Fruit fly (Drosophila melanogaster): ENCODE measurements around the gene CG3792.

CG3792 gene

DNA sequence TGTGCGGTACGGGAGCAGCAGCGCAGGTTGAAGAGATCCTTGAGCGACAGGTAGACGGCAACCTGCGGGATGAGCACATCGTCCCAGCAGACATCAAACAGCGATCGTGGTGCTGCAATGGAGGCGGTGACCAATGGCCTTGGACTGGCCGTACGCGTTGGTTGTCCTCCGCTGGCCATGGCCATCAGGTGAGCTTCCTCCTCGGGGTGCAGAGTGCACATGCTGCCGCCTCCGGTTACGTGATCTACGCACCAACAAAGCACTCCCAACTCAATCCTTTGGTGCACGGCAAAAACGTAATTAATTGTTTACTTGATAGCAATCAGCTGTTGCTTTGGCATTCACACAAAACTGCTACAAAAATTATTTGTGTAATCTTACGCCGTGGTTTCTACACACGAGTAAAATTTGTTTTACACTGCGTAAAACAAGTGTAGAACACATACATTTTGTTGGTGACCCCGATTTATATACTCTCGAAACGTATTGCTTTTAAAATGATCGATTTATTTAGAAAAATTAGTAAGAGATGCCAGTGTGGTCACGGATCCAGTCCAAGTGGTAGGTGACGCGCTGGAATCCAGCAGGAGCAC is 27.6 kb upstream of the CG3792 start, which contains the start of gene jet (continued):
- no peak for TF ChIP-seq CG33213 (GFP tag; optimal IDR thresholded peaks at IDR 0.05)
- no peak for TF ChIP-seq usp (GFP tag; optimal IDR thresholded peaks at IDR 0.05)
- no peak for TF ChIP-seq E2f1 (GFP tag; IDR thresholded peaks at IDR 0.05)
- peak; percentile 8 for TF ChIP-seq Myb (GFP tag; optimal IDR thresholded peaks at IDR 0.05)
- no peak for TF ChIP-seq sisA (GFP tag; IDR thresholded peaks at IDR 0.05)
- no peak for TF ChIP-seq Mad (GFP tag; optimal IDR thresholded peaks at IDR 0.05)
- TF ChIP-seq unc-4 (GFP tag; IDR thresholded peaks at IDR 0.05; ENCODE audit: partially characterized antibody): no peak
- no peak for TF ChIP-seq her (GFP tag; optimal IDR thresholded peaks at IDR 0.05)
- TF ChIP-seq Fer2 (tag; optimal IDR thresholded peaks at IDR 0.05): no peak
- no peak for TF ChIP-seq lola (GFP tag; optimal IDR thresholded peaks at IDR 0.05)
- no peak for TF ChIP-seq CG15269 (tag; optimal IDR thresholded peaks at IDR 0.05)
- no peak for TF ChIP-seq cato (GFP tag; optimal IDR thresholded peaks at IDR 0.05; ENCODE audit: borderline replicate concordance)
- TF ChIP-seq stc (GFP tag; IDR thresholded peaks at IDR 0.05): no peak
- TF ChIP-seq gro (GFP tag; optimal IDR thresholded peaks at IDR 0.05): no peak
- no peak for TF ChIP-seq Sin3A (optimal IDR thresholded peaks at IDR 0.05)
- no peak for TF ChIP-seq CG16815 (GFP tag; optimal IDR thresholded peaks at IDR 0.05)
- TF ChIP-seq caup (GFP tag; optimal IDR thresholded peaks at IDR 0.05; ENCODE audit: severe bottlenecking): no peak
- TF ChIP-seq Sry-β (GFP tag; optimal IDR thresholded peaks at IDR 0.05): no peak
- no peak for TF ChIP-seq gce (GFP tag; IDR thresholded peaks at IDR 0.05)
- peak; percentile 43 for TF ChIP-seq gfzf (GFP tag; optimal IDR thresholded peaks at IDR 0.05)
- TF ChIP-seq Jarid2 (GFP tag; optimal IDR thresholded peaks at IDR 0.05): no peak
- TF ChIP-seq Hr51 (GFP tag; optimal IDR thresholded peaks at IDR 0.05): no peak
- no peak for TF ChIP-seq ash1 (GFP tag; optimal IDR thresholded peaks at IDR 0.05)
- peak; percentile 19; the same call in 1 of the 3 replicates for TF ChIP-seq row (GFP tag; IDR thresholded peaks at IDR 0.05)
- TF ChIP-seq run (tag; optimal IDR thresholded peaks at IDR 0.05): no peak
- no peak for TF ChIP-seq CG14667 (GFP tag; IDR thresholded peaks at IDR 0.05)
- TF ChIP-seq CG10565 (GFP tag; optimal IDR thresholded peaks at IDR 0.05): no peak
- no peak for TF ChIP-seq NC2β (GFP tag; optimal IDR thresholded peaks at IDR 0.05)
- no peak for TF ChIP-seq CG9817 (tag; optimal IDR thresholded peaks at IDR 0.05)
- no peak for TF ChIP-seq CrebB (tag; optimal IDR thresholded peaks at IDR 0.05)
- no peak for TF ChIP-seq CG11398 (GFP tag; optimal IDR thresholded peaks at IDR 0.05)
- TF ChIP-seq CG1647 (GFP tag; optimal IDR thresholded peaks at IDR 0.05): no peak
- TF ChIP-seq CG15696 (tag; optimal IDR thresholded peaks at IDR 0.05): no peak
- TF ChIP-seq al (GFP tag; IDR thresholded peaks at IDR 0.05): no peak
- TF ChIP-seq Hand (GFP tag; optimal IDR thresholded peaks at IDR 0.05): no peak
- TF ChIP-seq ase (GFP tag; IDR thresholded peaks at IDR 0.05): no peak
- TF ChIP-seq zen2 (GFP tag; IDR thresholded peaks at IDR 0.05; ENCODE audit: partially characterized antibody): no peak
- TF ChIP-seq CG1792 (GFP tag; optimal IDR thresholded peaks at IDR 0.05): no peak
- no peak for TF ChIP-seq CG8478 (optimal IDR thresholded peaks at IDR 0.05)
- peak; percentile 65 for TF ChIP-seq MESR4 (GFP tag; optimal IDR thresholded peaks at IDR 0.05)
- no peak for TF ChIP-seq Optix (GFP tag; IDR thresholded peaks at IDR 0.05)
- TF ChIP-seq CG6175 (GFP tag; IDR thresholded peaks at IDR 0.05): no peak
- no peak for TF ChIP-seq CG9727 (GFP tag; optimal IDR thresholded peaks at IDR 0.05)
- no peak for TF ChIP-seq HLH54F (GFP tag; optimal IDR thresholded peaks at IDR 0.05)
- peak; percentile 49 for TF ChIP-seq stwl (tag; optimal IDR thresholded peaks at IDR 0.05)
- peak; percentile 9 for TF ChIP-seq Abd-B (GFP tag; optimal IDR thresholded peaks at IDR 0.05)
- TF ChIP-seq Poxn (GFP tag; IDR thresholded peaks at IDR 0.05): no peak
- TF ChIP-seq CG14050 (GFP tag; IDR thresholded peaks at IDR 0.05): no peak
- no peak for TF ChIP-seq CG15514 (GFP tag; optimal IDR thresholded peaks at IDR 0.05)
- no peak for TF ChIP-seq onecut (GFP tag; IDR thresholded peaks at IDR 0.05)
- no peak for TF ChIP-seq Dfd (GFP tag; optimal IDR thresholded peaks at IDR 0.05)
